Worm (Caenorhabditis elegans) whole organism, early embryonic: Measurements from ENCODE around the gene F46F5.15.
"Not testable (repeated sequence)": the region's sequence is repeated elsewhere in the genome, so short reads cannot be mapped to it uniquely, and the experiment has no call there.

ENCODE experiments used
- B0310.2 ChIP-seq: sonication (generic microtip); optimal IDR thresholded peaks from 2 replicates; lab custom pipeline; 2016; ENCODE audit warnings: mild to moderate bottlenecking, missing genetic modification characterization, missing compliant biosample characterization
- F13C5.2 ChIP-seq: sonication (generic microtip); optimal IDR thresholded peaks from 2 replicates; lab custom pipeline; 2017; ENCODE audit warnings: mild to moderate bottlenecking, missing genetic modification characterization, inconsistent platforms, missing compliant biosample characterization
- aly-1 ChIP-seq: sonication (generic microtip); optimal IDR thresholded peaks from 2 replicates; lab custom pipeline; 2016; ENCODE audit warnings: missing genetic modification characterization, missing compliant biosample characterization
- ama-1 ChIP-seq: fragments of 150-350 bp; optimal IDR thresholded peaks from 2 replicates; lab custom pipeline; 2014
- ceh-13 ChIP-seq: fragments of 200-800 bp; sonication (Bioruptor generic); optimal IDR thresholded peaks from 2 replicates; lab custom pipeline; 2018; ENCODE audit warnings: mild to moderate bottlenecking, missing genetic modification characterization, missing compliant biosample characterization
- ceh-36 ChIP-seq: sonication (generic microtip); optimal IDR thresholded peaks from 2 replicates; lab custom pipeline; 2016; ENCODE audit warnings: missing genetic modification characterization, inconsistent platforms, missing compliant biosample characterization
- ets-7 ChIP-seq: sonication (generic microtip); optimal IDR thresholded peaks from 2 replicates; lab custom pipeline; 2016; ENCODE audit warnings: missing genotype, missing genetic modification characterization, missing compliant biosample characterization
- flt-1 ChIP-seq: fragments of 200-800 bp; sonication (Bioruptor generic); IDR thresholded peaks from 2 replicates; pipeline ENCODE4 v1.3.6; 2022; ENCODE audit warnings: missing genetic modification characterization, missing compliant biosample characterization
- hmbx-1 ChIP-seq: sonication (generic microtip); optimal IDR thresholded peaks from 2 replicates; lab custom pipeline; 2016; ENCODE audit warnings: mild to moderate bottlenecking, missing genetic modification characterization, missing compliant biosample characterization
- hmg-4 ChIP-seq: fragments of 200-800 bp; sonication (Bioruptor generic); optimal IDR thresholded peaks from 2 replicates; lab custom pipeline; 2018; ENCODE audit warnings: mild to moderate bottlenecking, missing genetic modification characterization, missing compliant biosample characterization
- hnd-1 ChIP-seq: sonication (generic microtip); optimal IDR thresholded peaks from 2 replicates; lab custom pipeline; 2016; ENCODE audit warnings: missing genetic modification characterization, missing compliant biosample characterization
- pes-1 ChIP-seq: fragments of 200-800 bp; sonication (Bioruptor generic); IDR thresholded peaks from 2 replicates; pipeline ENCODE4 v1.3.6; 2022; ENCODE audit warnings: missing genetic modification reagents, missing genetic modification characterization, missing compliant biosample characterization
- scrt-1 ChIP-seq: fragments of 200-800 bp; sonication (Bioruptor generic); IDR thresholded peaks from 2 replicates; pipeline ENCODE4 v1.3.6; 2022; ENCODE audit warnings: missing genetic modification characterization, missing compliant biosample characterization
- sea-1 ChIP-seq: fragments of 200-800 bp; sonication (Bioruptor generic); conservative IDR thresholded peaks from 2 replicates; pipeline ENCODE4 v1.3.6; 2022; ENCODE audit warnings: missing genetic modification characterization, missing compliant biosample characterization
- tbx-11 ChIP-seq: fragments of 200-800 bp; sonication (Bioruptor generic); IDR thresholded peaks from 2 replicates; pipeline ENCODE4 v1.3.6; 2022; ENCODE audit warnings: missing genetic modification characterization, missing compliant biosample characterization
- tbx-37 ChIP-seq: fragments of 200-800 bp; sonication (Bioruptor generic); conservative IDR thresholded peaks from 2 replicates; pipeline ENCODE4 v1.3.6; 2022; ENCODE audit warnings: missing genetic modification reagents, missing genetic modification characterization, missing compliant biosample characterization
- tra-4 ChIP-seq: sonication (generic microtip); optimal IDR thresholded peaks from 2 replicates; lab custom pipeline; 2017; ENCODE audit warnings: missing genetic modification characterization, missing compliant biosample characterization

Gene F46F5.15

DNA sequence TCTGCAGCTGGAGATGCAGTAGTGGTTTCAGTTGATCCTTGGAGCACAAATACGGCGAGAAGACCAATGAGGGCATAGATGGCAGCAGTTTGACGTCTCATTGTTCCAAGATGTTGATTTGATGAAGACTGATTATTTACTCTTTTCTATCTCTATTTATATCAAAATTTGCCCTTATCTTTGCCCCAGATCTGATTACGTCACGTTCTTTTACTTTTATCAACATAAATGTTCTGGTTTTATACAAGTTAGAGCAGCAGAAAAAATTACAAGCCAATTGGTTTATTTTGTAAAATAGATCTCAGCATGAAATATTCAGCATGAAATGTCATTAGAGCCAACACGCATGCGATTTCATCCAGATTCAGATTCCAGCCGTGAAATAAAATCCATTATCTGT is 34.5 kb downstream of the F46F5.15 start, which contains the start of gene msrp-4:
Gene msrp-4, minus strand, starts transcription at position 101 of the 400 bp plus-strand sequence.
- TF ChIP-seq ceh-13 (GFP tag; lab: Kevin White, UChicago); pes-1; B0310.2: not testable (repeated sequence)

ce11 chrII:823529-823928 is 35.3 kb downstream of the F46F5.15 start, which contains the start of gene F46F5.10:
Gene F46F5.10, plus strand, starts transcription at chrII:823829.
- TF ChIP-seq F13C5.2 (tag; lab: Kevin White, UChicago): no peak
- no peak for TF ChIP-seq hmg-4
- no peak for TF ChIP-seq hnd-1
- no peak for TF ChIP-seq scrt-1 (GFP tag; lab: Robert Waterston, UW)
- TF ChIP-seq sea-1 (GFP tag; lab: Robert Waterston, UW): no peak
- TF ChIP-seq ama-1 (lab: Kevin White, UChicago): no peak
- TF ChIP-seq flt-1: no peak
- no peak for TF ChIP-seq tbx-11 (GFP tag; lab: Robert Waterston, UW)
- TF ChIP-seq ceh-13 (GFP tag; lab: Kevin White, UChicago): no peak
- TF ChIP-seq ceh-36: no peak
- no peak for TF ChIP-seq B0310.2
- TF ChIP-seq tra-4: no peak
- no peak for TF ChIP-seq pes-1
- TF ChIP-seq hmbx-1 (tag; lab: Kevin White, UChicago): no peak
- no peak for TF ChIP-seq aly-1 (tag; lab: Kevin White, UChicago)
- TF ChIP-seq tbx-37 (GFP tag; lab: Robert Waterston, UW): no peak

ce11 chrII:825521-825920 is 37.3 kb downstream of the F46F5.15 start, which contains the start of gene F28A10.1:
Gene F28A10.1, plus strand, starts transcription at chrII:825821.
- no peak for TF ChIP-seq ets-7

DNA sequence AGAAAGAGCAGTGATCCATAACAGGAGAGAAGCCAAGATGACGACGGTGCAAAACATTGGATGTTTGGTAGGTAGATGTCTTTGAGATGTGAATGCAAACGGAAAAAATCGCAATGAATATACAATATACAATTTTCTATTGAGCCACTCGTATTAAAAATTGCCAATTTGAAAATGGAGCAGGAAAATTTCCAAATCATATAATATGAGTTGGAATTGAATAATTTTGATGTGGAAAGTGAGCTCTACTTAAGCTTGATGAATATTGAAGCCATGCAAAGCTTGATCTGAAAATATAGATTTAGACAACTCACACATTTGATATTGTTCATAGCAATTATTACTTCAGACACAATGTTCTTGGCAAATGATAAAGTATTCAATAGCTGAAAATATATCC is 50.2 kb downstream of the F46F5.15 start, which contains the start of gene F28A10.8:
Gene F28A10.8, minus strand, starts transcription at position 101 of the 400 bp plus-strand sequence.
- TF ChIP-seq tbx-11 (GFP tag; lab: Robert Waterston, UW): no peak
- no peak for TF ChIP-seq scrt-1 (GFP tag; lab: Robert Waterston, UW)
- no peak for TF ChIP-seq pes-1
- TF ChIP-seq sea-1 (GFP tag; lab: Robert Waterston, UW): no peak
- no peak for TF ChIP-seq B0310.2
- no peak for TF ChIP-seq ceh-13 (GFP tag; lab: Kevin White, UChicago)
- TF ChIP-seq tbx-37 (GFP tag; lab: Robert Waterston, UW): no peak
- TF ChIP-seq aly-1 (tag; lab: Kevin White, UChicago): no peak
- no peak for TF ChIP-seq flt-1
- no peak for TF ChIP-seq hnd-1
- TF ChIP-seq hmg-4: no peak
- no peak for TF ChIP-seq F13C5.2 (tag; lab: Kevin White, UChicago)
